Fruit fly (Drosophila melanogaster) whole organism, embryonic: ENCODE data around the gene SIFaR.

Experiments used
- Ada2b ChIP-seq: fragments of 200-800 bp; sonication (Bioruptor generic); IDR thresholded peaks from 2 replicates; pipeline ENCODE4 v1.3.6; 2022; ENCODE audit warnings: missing biosample characterization, missing genetic modification characterization
- Aef1 ChIP-seq: fragments of 200-800 bp; sonication (Bioruptor generic); IDR thresholded peaks from 3 replicates; pipeline ENCODE4 v1.3.6; 2022; ENCODE audit warnings: missing biosample characterization, missing genetic modification characterization
- Atf-2 ChIP-seq: fragments of 200-800 bp; sonication (Bioruptor generic); optimal IDR thresholded peaks from 2 replicates; lab custom pipeline; 2016; ENCODE audit warnings: missing biosample characterization, missing genetic modification characterization
- B-H2 ChIP-seq: fragments of 200-800 bp; sonication (Bioruptor generic); optimal IDR thresholded peaks from 2 replicates; lab custom pipeline; 2018; ENCODE audit warnings: missing biosample characterization, mild to moderate bottlenecking, missing genetic modification characterization
- BEAF-32 ChIP-seq: fragments of 200-800 bp; sonication (Bioruptor generic); optimal IDR thresholded peaks from 3 replicates; lab custom pipeline; 2017; ENCODE audit warnings: missing biosample characterization, missing genetic modification characterization, mild to moderate bottlenecking, moderate library complexity, missing genetic modification reagents
- CG11085 ChIP-seq: fragments of 200-800 bp; sonication (Bioruptor generic); IDR thresholded peaks from 2 replicates; pipeline ENCODE4 v1.3.6; 2022; ENCODE audit warnings: missing biosample characterization, missing genetic modification characterization
- CG11456 ChIP-seq: fragments of 200-800 bp; sonication (Bioruptor generic); IDR thresholded peaks from 3 replicates; pipeline ENCODE4 v1.3.6; 2022; ENCODE audit warnings: missing biosample characterization, missing genetic modification characterization
- CG12155 ChIP-seq: fragments of 200-800 bp; sonication (Bioruptor generic); optimal IDR thresholded peaks from 3 replicates; lab custom pipeline; 2016; ENCODE audit warnings: missing biosample characterization, missing genetic modification characterization
- CG13296 ChIP-seq: fragments of 200-800 bp; sonication (Bioruptor generic); optimal IDR thresholded peaks from 3 replicates; lab custom pipeline; 2018; ENCODE audit warnings: missing biosample characterization, mild to moderate bottlenecking, missing genetic modification characterization
- CG15479 ChIP-seq: fragments of 200-800 bp; sonication (Bioruptor generic); optimal IDR thresholded peaks from 3 replicates; lab custom pipeline; 2019; ENCODE audit warnings: missing biosample characterization, mild to moderate bottlenecking, missing genetic modification characterization, moderate library complexity
- CG15601 ChIP-seq: fragments of 200-800 bp; sonication (Bioruptor generic); optimal IDR thresholded peaks from 3 replicates; lab custom pipeline; 2019; ENCODE audit warnings: missing biosample characterization, mild to moderate bottlenecking, missing genetic modification characterization, moderate library complexity
- CG15696 ChIP-seq: fragments of 200-800 bp; sonication (Bioruptor generic); optimal IDR thresholded peaks from 2 replicates; lab custom pipeline; 2019; ENCODE audit warnings: missing biosample characterization, mild to moderate bottlenecking, missing genetic modification characterization, moderate library complexity
- CG34376 ChIP-seq: fragments of 200-800 bp; sonication (Bioruptor generic); optimal IDR thresholded peaks from 2 replicates; lab custom pipeline; 2018; ENCODE audit warnings: missing biosample characterization, mild to moderate bottlenecking, missing genetic modification characterization
- CG4854 ChIP-seq: fragments of 200-800 bp; sonication (Bioruptor generic); optimal IDR thresholded peaks from 2 replicates; lab custom pipeline; 2016; ENCODE audit warnings: missing biosample characterization, missing genetic modification characterization, inconsistent platforms
- CG8089 ChIP-seq: fragments of 200-800 bp; sonication (Bioruptor generic); optimal IDR thresholded peaks from 3 replicates; lab custom pipeline; 2016; ENCODE audit warnings: missing biosample characterization, missing genetic modification characterization
- CG9876 ChIP-seq: fragments of 200-800 bp; sonication (Bioruptor generic); optimal IDR thresholded peaks from 2 replicates; lab custom pipeline; 2016; ENCODE audit warnings: missing biosample characterization, missing genetic modification characterization
- D19B ChIP-seq: fragments of 200-800 bp; sonication (Bioruptor generic); optimal IDR thresholded peaks from 2 replicates; lab custom pipeline; 2017; ENCODE audit warnings: missing biosample characterization, mild to moderate bottlenecking, missing genetic modification characterization
- Dip2 ChIP-seq: fragments of 200-800 bp; sonication (Bioruptor generic); IDR thresholded peaks from 2 replicates; pipeline ENCODE4 v1.3.6; 2022; ENCODE audit warnings: missing biosample characterization, missing genetic modification characterization
- Gsc ChIP-seq: fragments of 200-800 bp; sonication (Bioruptor generic); IDR thresholded peaks from 2 replicates; pipeline ENCODE4 v1.3.6; 2022; ENCODE audit warnings: missing biosample characterization, missing genetic modification characterization
- H2.0 ChIP-seq: fragments of 200-800 bp; sonication (Bioruptor generic); IDR thresholded peaks from 2 replicates; pipeline ENCODE4 v1.3.6; 2022; ENCODE audit warnings: missing biosample characterization, missing genetic modification characterization
- HLHmδ ChIP-seq: fragments of 200-800 bp; sonication (Bioruptor generic); optimal IDR thresholded peaks from 2 replicates; lab custom pipeline; 2018; ENCODE audit warnings: missing biosample characterization, mild to moderate bottlenecking, missing genetic modification characterization, moderate library complexity
- MBD-R2 ChIP-seq: fragments of 200-800 bp; sonication (Bioruptor generic); IDR thresholded peaks from 2 replicates; pipeline ENCODE4 v1.3.6; 2022; ENCODE audit warnings: missing biosample characterization, missing genetic modification characterization
- MTF-1 ChIP-seq: fragments of 200-800 bp; sonication (Bioruptor generic); optimal IDR thresholded peaks from 2 replicates; lab custom pipeline; 2018; ENCODE audit warnings: missing biosample characterization, mild to moderate bottlenecking, missing genetic modification characterization, borderline replicate concordance
- NC2β ChIP-seq: fragments of 200-800 bp; sonication (Bioruptor generic); optimal IDR thresholded peaks from 2 replicates; lab custom pipeline; 2016; ENCODE audit warnings: missing biosample characterization, missing genetic modification characterization
- Pdp1 ChIP-seq, 2 experiments: fragments of 200-800 bp; sonication (Bioruptor generic); optimal IDR thresholded peaks; 3 replicates each; lab custom pipeline; 2016; ENCODE audit warnings: missing biosample characterization in 2 of 2, missing genetic modification characterization in 2 of 2, mild to moderate bottlenecking in 1 of 2, moderate library complexity in 1 of 2
- Poxn ChIP-seq: fragments of 200-800 bp; sonication (Bioruptor generic); IDR thresholded peaks from 2 replicates; pipeline ENCODE4 v1.3.6; 2022; ENCODE audit warnings: missing biosample characterization, missing genetic modification characterization
- Rfx ChIP-seq: fragments of 200-800 bp; sonication (Bioruptor generic); IDR thresholded peaks from 2 replicates; pipeline ENCODE4 v1.3.6; 2022; ENCODE audit warnings: missing biosample characterization, missing genetic modification characterization
- Rx ChIP-seq: fragments of 200-800 bp; sonication (Bioruptor generic); IDR thresholded peaks from 2 replicates; pipeline ENCODE4 v1.3.6; 2022; ENCODE audit warnings: missing biosample characterization, missing genetic modification characterization
- ase ChIP-seq: fragments of 200-800 bp; sonication (Bioruptor generic); IDR thresholded peaks from 3 replicates; pipeline ENCODE4 v1.3.6; 2022; ENCODE audit warnings: missing biosample characterization, missing genetic modification characterization
- bigmax ChIP-seq: fragments of 200-800 bp; sonication (Bioruptor generic); optimal IDR thresholded peaks from 2 replicates; lab custom pipeline; 2018; ENCODE audit warnings: missing biosample characterization, mild to moderate bottlenecking, missing genetic modification characterization
- cad ChIP-seq: fragments of >200 bp; optimal IDR thresholded peaks from 2 replicates; lab custom pipeline; 2017; ENCODE audit warnings: missing biosample characterization, missing genetic modification characterization
- caup ChIP-seq: fragments of 200-800 bp; sonication (Bioruptor generic); optimal IDR thresholded peaks from 3 replicates; lab custom pipeline; 2017; ENCODE audit warnings: missing biosample characterization, mild to moderate bottlenecking, missing genetic modification characterization, moderate library complexity; ENCODE audit not compliant: severe bottlenecking
- da ChIP-seq: fragments of 200-800 bp; sonication (Bioruptor generic); optimal IDR thresholded peaks from 2 replicates; lab custom pipeline; 2016; ENCODE audit warnings: missing biosample characterization, missing genetic modification characterization
- danr ChIP-seq: fragments of 200-800 bp; sonication (Bioruptor generic); IDR thresholded peaks from 2 replicates; pipeline ENCODE4 v1.3.6; 2022; ENCODE audit warnings: missing biosample characterization, missing genetic modification characterization
- disco-r ChIP-seq: fragments of 200-800 bp; sonication (Bioruptor generic); optimal IDR thresholded peaks from 2 replicates; lab custom pipeline; 2016; ENCODE audit warnings: missing biosample characterization, missing genetic modification characterization
- en ChIP-seq: fragments of 200-800 bp; sonication (Bioruptor generic); optimal IDR thresholded peaks from 2 replicates; lab custom pipeline; 2016; ENCODE audit warnings: missing biosample characterization, missing genetic modification characterization
- eve ChIP-seq, 2 experiments: fragments of >200 bp; optimal IDR thresholded peaks; 2 replicates each; lab custom pipeline; 2017; ENCODE audit warnings: missing biosample characterization in 2 of 2, missing genetic modification characterization in 2 of 2
- ewg ChIP-seq: fragments of 200-800 bp; sonication (Bioruptor generic); optimal IDR thresholded peaks from 3 replicates; lab custom pipeline; 2017; ENCODE audit warnings: mild to moderate bottlenecking, missing biosample characterization, missing genetic modification reagents, missing genetic modification characterization
- gem ChIP-seq: fragments of 200-800 bp; sonication (Bioruptor generic); optimal IDR thresholded peaks from 2 replicates; lab custom pipeline; 2019; ENCODE audit warnings: missing biosample characterization, mild to moderate bottlenecking, missing genetic modification characterization, moderate library complexity
- ham ChIP-seq: fragments of 200-800 bp; sonication (Bioruptor generic); IDR thresholded peaks from 2 replicates; pipeline ENCODE4 v1.3.6; 2022; ENCODE audit warnings: missing biosample characterization, missing genetic modification characterization
- mirr ChIP-seq: fragments of 200-800 bp; sonication (Bioruptor generic); optimal IDR thresholded peaks from 3 replicates; lab custom pipeline; 2018; ENCODE audit warnings: missing biosample characterization, mild to moderate bottlenecking, missing genetic modification characterization
- pho ChIP-seq: fragments of 200-800 bp; sonication (Bioruptor generic); optimal IDR thresholded peaks from 2 replicates; lab custom pipeline; 2016; ENCODE audit warnings: missing biosample characterization, missing genetic modification characterization
- phol ChIP-seq: fragments of 200-800 bp; sonication (Bioruptor generic); optimal IDR thresholded peaks from 3 replicates; lab custom pipeline; 2018; ENCODE audit warnings: missing biosample characterization, mild to moderate bottlenecking, missing genetic modification characterization, moderate library complexity
- pita ChIP-seq: fragments of 200-800 bp; sonication (Bioruptor generic); optimal IDR thresholded peaks from 2 replicates; lab custom pipeline; 2017; ENCODE audit warnings: missing biosample characterization, mild to moderate bottlenecking, missing genetic modification characterization
- psq ChIP-seq: fragments of 200-800 bp; sonication (Bioruptor generic); optimal IDR thresholded peaks from 2 replicates; lab custom pipeline; 2017; ENCODE audit warnings: missing biosample characterization, missing genetic modification characterization
- ro ChIP-seq: fragments of 200-800 bp; sonication (Bioruptor generic); IDR thresholded peaks from 2 replicates; pipeline ENCODE4 v1.3.6; 2022; ENCODE audit warnings: missing biosample characterization, missing genetic modification characterization
- sens ChIP-seq: fragments of 200-800 bp; sonication (Bioruptor generic); peaks from one replicate; lab custom pipeline; 2016; ENCODE audit warnings: missing biosample characterization, missing genetic modification characterization
- slp2 ChIP-seq: fragments of 200-800 bp; sonication (Bioruptor generic); optimal IDR thresholded peaks from 2 replicates; lab custom pipeline; 2016; ENCODE audit warnings: missing biosample characterization, missing genetic modification characterization
- tgo ChIP-seq: fragments of 200-800 bp; sonication (Bioruptor generic); IDR thresholded peaks from 3 replicates; pipeline ENCODE4 v1.3.6; 2022; ENCODE audit warnings: missing biosample characterization, missing genetic modification characterization
- trh ChIP-seq: fragments of 200-800 bp; sonication (Bioruptor generic); optimal IDR thresholded peaks from 2 replicates; lab custom pipeline; 2016; ENCODE audit warnings: missing biosample characterization, missing genetic modification characterization
- z ChIP-seq: fragments of 200-800 bp; sonication (Bioruptor generic); IDR thresholded peaks from 3 replicates; pipeline ENCODE4 v1.3.6; 2022; ENCODE audit warnings: missing biosample characterization, missing genetic modification characterization

SIFaR gene

DNA sequence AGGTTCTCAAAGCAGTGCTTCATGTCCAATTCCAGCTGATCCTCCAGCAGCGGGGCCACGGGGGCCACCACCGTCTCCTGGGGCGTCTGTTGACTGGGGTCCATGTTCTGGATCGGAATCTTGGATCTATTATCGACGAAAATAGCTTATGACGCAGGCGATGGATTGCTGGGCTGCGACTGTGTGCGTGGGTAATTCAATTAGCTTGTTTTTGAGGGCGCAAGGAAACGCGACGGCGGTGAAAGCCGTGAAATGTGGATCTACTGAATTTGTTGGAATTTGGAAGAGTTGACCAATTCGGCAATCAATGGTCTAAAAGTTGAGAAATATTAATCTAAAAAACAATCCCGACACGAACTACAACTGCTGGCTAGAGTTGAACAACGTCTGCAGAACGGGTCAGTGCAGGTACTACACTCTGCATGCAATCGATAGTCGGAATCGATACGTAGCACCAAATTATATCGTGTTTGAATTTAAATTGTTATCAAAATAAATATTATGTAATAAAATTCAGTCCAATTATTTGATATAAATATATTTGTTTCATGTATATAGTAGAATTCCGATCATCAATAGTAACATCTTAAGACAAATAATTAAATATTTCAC is 20.3 kb downstream of the SIFaR start, which contains the start of gene CG3308 (continued):
- TF ChIP-seq Atf-2 (GFP tag; lab: Kevin White, UChicago) (no peak), MBD-R2 (peak; percentile 54), danr (GFP tag; lab: Robert Waterston, UW) (no peak), ro (GFP tag; lab: Robert Waterston, UW) (no peak), mirr (GFP tag; lab: Kevin White, UChicago) (no peak), pho (GFP tag; lab: Kevin White, UChicago) (no peak), gem (tag; lab: Kevin White, UChicago) (peak; percentile 29), Rfx (GFP tag; lab: Robert Waterston, UW) (peak; percentile 78), Poxn (GFP tag; lab: Robert Waterston, UW) (no peak), Gsc (GFP tag; lab: Robert Waterston, UW) (no peak), caup (peak; percentile 76), Aef1 (no peak), CG11085 (0 out of 2 replicates have a peak, but pooled peaks have one; percentile 20), Rx (GFP tag; lab: Robert Waterston, UW) (no peak; the same call in 1 of the 2 replicates), B-H2 (GFP tag; lab: Kevin White, UChicago) (peak; percentile 61), CG15601 (peak; percentile 16), CG9876 (GFP tag; lab: Kevin White, UChicago) (peak; percentile 20), CG11456 (GFP tag; lab: Robert Waterston, UW) (peak; percentile 67; the same call in 2 of the 3 replicates), H2.0 (GFP tag; lab: Robert Waterston, UW) (no peak), BEAF-32 (GFP tag; lab: Kevin White, UChicago) (peak; percentile 87), ase (GFP tag; lab: Robert Waterston, UW) (no peak), D19B (GFP tag; lab: Kevin White, UChicago) (no peak), phol (tag; lab: Kevin White, UChicago) (peak; percentile 45), Pdp1 (GFP tag; optimal IDR thresholded peaks at IDR 0.05; lab: Kevin White, UChicago) (peak in 1 of 2 experiments; percentile 95), tgo (GFP tag; lab: Robert Waterston, UW) (no peak), Dip2 (GFP tag; lab: Robert Waterston, UW) (no peak), da (no peak), z (GFP tag; lab: Robert Waterston, UW) (no peak), CG13296 (GFP tag; lab: Kevin White, UChicago) (peak; percentile 57), CG15479 (GFP tag; lab: Kevin White, UChicago) (no peak), CG15696 (no peak), cad (no peak), en (GFP tag; lab: Kevin White, UChicago) (no peak), CG34376 (GFP tag; lab: Kevin White, UChicago) (peak; percentile 63), NC2β (GFP tag; lab: Kevin White, UChicago) (no peak), MTF-1 (GFP tag; lab: Kevin White, UChicago) (no peak), ham (GFP tag; lab: Robert Waterston, UW) (no peak), ewg (GFP tag; lab: Kevin White, UChicago) (no peak), Ada2b (no peak), sens (GFP tag; lab: Kevin White, UChicago) (peak; percentile 69), disco-r (no peak), bigmax (GFP tag; lab: Kevin White, UChicago) (no peak), CG12155 (GFP tag; lab: Kevin White, UChicago) (peak; percentile 40), slp2 (GFP tag; lab: Kevin White, UChicago) (no peak), trh (GFP tag; lab: Kevin White, UChicago) (no peak), psq (GFP tag; lab: Kevin White, UChicago) (no peak), CG4854 (GFP tag; lab: Kevin White, UChicago) (peak; percentile 28), CG8089 (GFP tag; lab: Kevin White, UChicago) (no peak), pita (GFP tag; lab: Kevin White, UChicago) (no peak), eve (GFP tag; optimal IDR thresholded peaks at IDR 0.05; lab: Kevin White, UChicago) (no peak), HLHmδ (GFP tag; lab: Kevin White, UChicago) (no peak)
